Worm (Caenorhabditis elegans) whole organism, L2 larva: ENCODE data around the gene W02H3.1.

Source experiments
- C34F6.9 ChIP-seq: fragments of 150-350 bp; optimal IDR thresholded peaks from 2 replicates; lab custom pipeline; 2014; ENCODE audit warnings: missing biosample characterization, missing genetic modification characterization
- F13H6.1 ChIP-seq: sonication (generic microtip); optimal IDR thresholded peaks from 2 replicates; lab custom pipeline; 2016; ENCODE audit warnings: missing genetic modification characterization, missing compliant biosample characterization
- R02D3.7 ChIP-seq: fragments of 150-350 bp; optimal IDR thresholded peaks from 2 replicates; lab custom pipeline; 2014; ENCODE audit warnings: missing biosample characterization, missing genetic modification characterization
- Y55F3AM.14 ChIP-seq: fragments of 200-800 bp; sonication (Bioruptor generic); optimal IDR thresholded peaks from 2 replicates; lab custom pipeline; 2018; ENCODE audit warnings: mild to moderate bottlenecking, missing genetic modification characterization, missing compliant biosample characterization
- ZK546.5 ChIP-seq: sonication (generic microtip); optimal IDR thresholded peaks from 2 replicates; lab custom pipeline; 2017; ENCODE audit warnings: missing biosample characterization, missing genetic modification characterization
- alr-1 ChIP-seq: fragments of 150-350 bp; optimal IDR thresholded peaks from 2 replicates; lab custom pipeline; 2014; ENCODE audit warnings: missing biosample characterization, missing genetic modification characterization
- aly-2 ChIP-seq: fragments of 150-350 bp; optimal IDR thresholded peaks from 2 replicates; lab custom pipeline; 2014; ENCODE audit warnings: missing biosample characterization, missing genetic modification characterization
- ama-1 ChIP-seq: fragments of 150-350 bp; optimal IDR thresholded peaks from 2 replicates; lab custom pipeline; 2018; ENCODE audit warnings: inconsistent platforms
- blmp-1 ChIP-seq: sonication (generic microtip); optimal IDR thresholded peaks from 2 replicates; lab custom pipeline; 2017; ENCODE audit warnings: missing genetic modification characterization, mild to moderate bottlenecking, missing compliant biosample characterization, antibody characterized with exemption, moderate library complexity; ENCODE audit not compliant: insufficient read depth
- ceh-16 ChIP-seq: fragments of 150-350 bp; optimal IDR thresholded peaks from 2 replicates; lab custom pipeline; 2014; ENCODE audit warnings: missing biosample characterization, missing genetic modification characterization
- ceh-82 ChIP-seq: fragments of 150-350 bp; optimal IDR thresholded peaks from 2 replicates; lab custom pipeline; 2014; ENCODE audit warnings: missing biosample characterization, missing genetic modification characterization
- crh-2 ChIP-seq: sonication (generic microtip); optimal IDR thresholded peaks from 2 replicates; lab custom pipeline; 2017; ENCODE audit warnings: missing biosample characterization, missing genetic modification characterization
- dmd-4 ChIP-seq: sonication (generic microtip); optimal IDR thresholded peaks from 2 replicates; lab custom pipeline; 2017; ENCODE audit warnings: missing biosample characterization, missing genetic modification characterization
- egl-27 ChIP-seq: sonication (generic microtip); optimal IDR thresholded peaks from 3 replicates; lab custom pipeline; 2017; ENCODE audit warnings: missing biosample characterization, missing genetic modification reagents, missing genetic modification characterization
- elt-1 ChIP-seq: fragments of 150-350 bp; optimal IDR thresholded peaks from 2 replicates; lab custom pipeline; 2014; ENCODE audit warnings: missing biosample characterization, missing genetic modification characterization
- elt-3 ChIP-seq: sonication (generic microtip); optimal IDR thresholded peaks from 2 replicates; lab custom pipeline; 2017; ENCODE audit warnings: missing biosample characterization, missing genetic modification characterization
- fos-1 ChIP-seq: fragments of 150-350 bp; optimal IDR thresholded peaks from 2 replicates; lab custom pipeline; 2014; ENCODE audit warnings: missing biosample characterization, missing genetic modification characterization
- gmeb-1 ChIP-seq: fragments of 150-350 bp; optimal IDR thresholded peaks from 2 replicates; lab custom pipeline; 2014; ENCODE audit warnings: missing biosample characterization, missing genetic modification characterization
- lin-11 ChIP-seq: fragments of 150-350 bp; sonication (generic microtip); optimal IDR thresholded peaks from 2 replicates; lab custom pipeline; 2014; ENCODE audit warnings: missing biosample characterization, missing genetic modification characterization, inconsistent platforms, mixed read lengths
- lin-13 ChIP-seq: fragments of 150-350 bp; optimal IDR thresholded peaks from 2 replicates; lab custom pipeline; 2014; ENCODE audit warnings: missing biosample characterization, missing genetic modification reagents, missing genetic modification characterization
- lin-39 ChIP-seq: fragments of 150-350 bp; optimal IDR thresholded peaks from 2 replicates; lab custom pipeline; 2014; ENCODE audit warnings: missing biosample characterization, missing genetic modification reagents, missing genetic modification characterization
- lsy-2 ChIP-seq, 2 experiments: fragments of 150-350 bp in 1 of 2; sonication (generic microtip) in 1 of 2; optimal IDR thresholded peaks; 2 replicates each; lab custom pipeline; 2014 to 2017; ENCODE audit warnings: missing biosample characterization in 2 of 2, missing genetic modification characterization in 2 of 2
- mab-5 ChIP-seq: fragments of 150-350 bp; optimal IDR thresholded peaks from 2 replicates; lab custom pipeline; 2014; ENCODE audit warnings: missing biosample characterization, missing genetic modification characterization
- mbf-1 ChIP-seq: sonication (generic microtip); optimal IDR thresholded peaks from 2 replicates; lab custom pipeline; 2017; ENCODE audit warnings: missing biosample characterization, missing genetic modification characterization
- mdl-1 ChIP-seq, 2 experiments: fragments of 150-350 bp in 1 of 2; sonication (generic microtip) in 1 of 2; optimal IDR thresholded peaks; 2 replicates each; lab custom pipeline; 2017; ENCODE audit warnings: missing biosample characterization in 2 of 2, missing genetic modification characterization in 2 of 2
- nhr-10 ChIP-seq: sonication (generic microtip); optimal IDR thresholded peaks from 2 replicates; lab custom pipeline; 2017; ENCODE audit warnings: missing biosample characterization, missing genetic modification characterization
- nhr-11 ChIP-seq: fragments of 150-350 bp; optimal IDR thresholded peaks from 2 replicates; lab custom pipeline; 2014; ENCODE audit warnings: missing biosample characterization, missing genetic modification characterization
- nhr-12 ChIP-seq: fragments of 150-350 bp; optimal IDR thresholded peaks from 2 replicates; lab custom pipeline; 2014; ENCODE audit warnings: missing biosample characterization, missing genetic modification characterization
- nhr-129 ChIP-seq: fragments of 150-350 bp; optimal IDR thresholded peaks from 2 replicates; lab custom pipeline; 2014; ENCODE audit warnings: missing biosample characterization, missing genetic modification characterization
- nhr-21 ChIP-seq: fragments of 150-350 bp; optimal IDR thresholded peaks from 2 replicates; lab custom pipeline; 2014; ENCODE audit warnings: missing biosample characterization, missing genetic modification characterization
- nhr-23 ChIP-seq: fragments of 150-350 bp; optimal IDR thresholded peaks from 2 replicates; lab custom pipeline; 2014; ENCODE audit warnings: missing biosample characterization, missing genetic modification reagents, missing genetic modification characterization
- nhr-237 ChIP-seq: fragments of 150-350 bp; optimal IDR thresholded peaks from 2 replicates; lab custom pipeline; 2014; ENCODE audit warnings: missing biosample characterization, missing genetic modification characterization
- nhr-25 ChIP-seq: fragments of 150-350 bp; sonication (generic microtip); optimal IDR thresholded peaks from 3 replicates; lab custom pipeline; 2014; ENCODE audit warnings: missing biosample characterization, missing genetic modification characterization
- nhr-6 ChIP-seq: fragments of 150-350 bp; optimal IDR thresholded peaks from 2 replicates; lab custom pipeline; 2014; ENCODE audit warnings: missing biosample characterization, missing genetic modification characterization
- nhr-77 ChIP-seq: fragments of 150-350 bp; optimal IDR thresholded peaks from 2 replicates; lab custom pipeline; 2014; ENCODE audit warnings: missing biosample characterization, missing genetic modification characterization
- peb-1 ChIP-seq: fragments of 150-350 bp; optimal IDR thresholded peaks from 2 replicates; lab custom pipeline; 2014; ENCODE audit warnings: missing biosample characterization, missing genetic modification characterization
- sem-4 ChIP-seq: fragments of 150-350 bp; optimal IDR thresholded peaks from 2 replicates; lab custom pipeline; 2014; ENCODE audit warnings: missing biosample characterization, missing genetic modification reagents, missing genetic modification characterization
- skn-1 ChIP-seq: sonication (generic microtip); optimal IDR thresholded peaks from 2 replicates; lab custom pipeline; 2017; ENCODE audit warnings: missing biosample characterization, missing genetic modification characterization
- sma-3 ChIP-seq: sonication (generic microtip); optimal IDR thresholded peaks from 2 replicates; lab custom pipeline; 2016; ENCODE audit warnings: missing genetic modification reagents, missing genetic modification characterization, missing compliant biosample characterization
- sma-9 ChIP-seq, 2 experiments: fragments of 150-350 bp in 1 of 2; sonication (generic microtip) in 1 of 2; optimal IDR thresholded peaks; 2 replicates each; lab custom pipeline; 2014 to 2016; ENCODE audit warnings: missing genetic modification characterization in 2 of 2, mild to moderate bottlenecking in 1 of 2, missing biosample characterization in 1 of 2, missing compliant biosample characterization in 1 of 2, missing genetic modification reagents in 1 of 2, moderate library complexity in 1 of 2
- snpc-4 ChIP-seq: fragments of 150-350 bp; optimal IDR thresholded peaks from 2 replicates; lab custom pipeline; 2014; ENCODE audit warnings: missing biosample characterization, missing genetic modification characterization
- unc-39 ChIP-seq: fragments of 150-350 bp; optimal IDR thresholded peaks from 2 replicates; lab custom pipeline; 2014; ENCODE audit warnings: missing biosample characterization, missing genetic modification characterization
- unc-55 ChIP-seq: fragments of 150-350 bp; sonication (generic microtip); optimal IDR thresholded peaks from 3 replicates; lab custom pipeline; 2014; ENCODE audit warnings: missing biosample characterization, missing genetic modification reagents, missing genetic modification characterization
- unc-62 ChIP-seq: fragments of 150-350 bp; optimal IDR thresholded peaks from 2 replicates; lab custom pipeline; 2014; ENCODE audit warnings: missing biosample characterization, missing genetic modification reagents, missing genetic modification characterization
- zag-1 ChIP-seq: fragments of 150-350 bp; optimal IDR thresholded peaks from 2 replicates; lab custom pipeline; 2014; ENCODE audit warnings: missing biosample characterization, missing genetic modification characterization
- ztf-1 ChIP-seq: fragments of 200-800 bp; sonication (Bioruptor generic); conservative IDR thresholded peaks from 2 replicates; pipeline ENCODE4 v1.3.6; 2022; ENCODE audit warnings: missing genetic modification characterization, missing compliant biosample characterization
- ztf-11 ChIP-seq: sonication (generic microtip); optimal IDR thresholded peaks from 2 replicates; lab custom pipeline; 2017; ENCODE audit warnings: missing biosample characterization, missing genetic modification characterization
- ztf-4 ChIP-seq: fragments of 150-350 bp; optimal IDR thresholded peaks from 2 replicates; lab custom pipeline; 2014; ENCODE audit warnings: missing biosample characterization, missing genetic modification characterization

The W02H3.1 gene

DNA sequence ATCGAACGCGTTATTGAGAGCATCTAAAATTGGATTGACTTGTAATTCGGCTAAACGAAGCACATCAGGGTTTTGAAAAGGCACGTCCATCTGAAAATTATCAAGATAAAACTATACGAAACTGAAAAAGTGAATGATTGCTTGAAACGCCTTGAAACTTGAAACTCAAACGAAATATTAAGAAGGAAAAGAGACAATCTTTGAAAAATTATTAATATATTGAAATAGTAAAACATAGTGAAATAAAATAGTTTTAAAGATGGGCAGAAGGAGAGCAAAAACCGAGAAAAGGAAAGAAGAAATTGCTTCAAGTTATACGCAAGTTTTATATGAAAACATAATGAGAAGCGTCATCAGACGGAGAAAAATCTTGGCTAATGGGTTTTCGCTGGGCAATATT, 7.2 kb downstream of the W02H3.1 start, which contains the start of gene W02H3.3:
W02H3.3 (minus strand) TSS at position 101 of the 400 bp plus-strand sequence.
- TF ChIP-seq unc-62 (GFP tag; lab: Kevin White, UChicago) (no peak), unc-39 (tag; lab: Kevin White, UChicago) (no peak), elt-3 (tag; lab: Kevin White, UChicago) (no peak)

DNA sequence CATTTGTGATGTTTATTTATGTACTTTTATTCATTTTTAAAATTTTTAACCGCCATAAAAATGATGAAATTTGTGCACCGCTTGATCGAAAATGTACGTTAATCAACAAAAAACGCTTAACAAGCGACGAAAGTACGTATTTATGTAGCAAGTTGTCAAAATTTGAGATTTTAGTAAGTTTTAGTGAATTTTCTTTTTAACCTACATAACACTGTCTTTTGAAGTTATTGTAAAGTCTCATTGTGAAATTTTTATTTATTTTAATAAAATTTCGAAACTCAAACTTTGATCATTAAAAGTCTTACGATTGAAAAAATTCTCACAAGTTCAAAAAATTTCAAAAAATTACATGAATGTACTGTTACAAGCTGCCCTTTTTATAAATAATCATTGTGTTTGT, 7.9 kb downstream of the W02H3.1 start:
- TF ChIP-seq ceh-82 (tag; lab: Kevin White, UChicago) (no peak), sem-4 (tag; lab: Kevin White, UChicago) (no peak), alr-1 (tag; lab: Kevin White, UChicago) (no peak)

DNA sequence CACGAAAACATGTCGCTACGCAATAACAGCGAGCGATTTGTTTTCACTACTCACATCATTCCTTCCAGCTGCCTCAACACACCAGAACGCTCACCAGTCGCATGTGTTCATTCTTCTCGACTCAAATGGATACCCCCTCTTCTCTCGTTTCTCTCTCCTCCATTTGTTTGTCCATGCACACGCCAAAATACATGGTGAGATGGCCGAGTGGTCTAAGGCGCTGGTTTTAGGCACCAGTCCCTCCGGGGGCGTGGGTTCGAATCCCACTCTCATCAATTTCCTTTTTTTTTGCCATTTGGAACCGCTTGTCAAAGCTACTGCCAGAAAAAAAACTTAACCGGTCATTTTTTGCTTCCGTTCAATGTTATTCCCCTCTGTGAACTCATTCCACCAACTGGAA, 9.8 kb downstream of the W02H3.1 start:
- TF ChIP-seq nhr-11 (tag; lab: Kevin White, UChicago) (no peak), ama-1 (no peak), nhr-77 (tag; lab: Kevin White, UChicago) (no peak), lin-11 (tag; lab: Kevin White, UChicago) (peak; percentile 79), crh-2 (tag; lab: Kevin White, UChicago) (peak; percentile 79), skn-1 (tag; lab: Kevin White, UChicago) (no peak), Y55F3AM.14 (GFP tag; lab: Kevin White, UChicago) (peak; percentile 51), dmd-4 (tag; lab: Kevin White, UChicago) (peak; percentile 13), F13H6.1 (tag; lab: Kevin White, UChicago) (peak; percentile 72), blmp-1 (tag; lab: Kevin White, UChicago) (peak; percentile 59), C34F6.9 (peak; percentile 60), unc-55 (GFP tag; lab: Kevin White, UChicago) (peak; percentile 86), alr-1 (tag; lab: Kevin White, UChicago) (no peak), nhr-25 (tag; lab: Kevin White, UChicago) (no peak), R02D3.7 (tag; lab: Kevin White, UChicago) (no peak), ztf-4 (tag; lab: Kevin White, UChicago) (no peak), egl-27 (peak; percentile 71), ceh-16 (tag; lab: Kevin White, UChicago) (no peak), nhr-12 (tag; lab: Kevin White, UChicago) (no peak), gmeb-1 (tag; lab: Kevin White, UChicago) (peak; percentile 21), sma-9 (GFP tag; optimal IDR thresholded peaks at IDR 0.05; lab: Kevin White, UChicago) (peak; percentile 79), sma-9 (tag; optimal IDR thresholded peaks at IDR 0.05; lab: Kevin White, UChicago) (no peak), ztf-1 (GFP tag; lab: Robert Waterston, UW) (no peak), lin-39 (tag; lab: Kevin White, UChicago) (no peak), unc-62 (GFP tag; lab: Kevin White, UChicago) (no peak), nhr-129 (tag; lab: Kevin White, UChicago) (peak; percentile 85), lsy-2 (tag; optimal IDR thresholded peaks at IDR 0.05; lab: Kevin White, UChicago) (peak in 1 of 2 experiments; percentile 76), sem-4 (tag; lab: Kevin White, UChicago) (peak; percentile 58), nhr-23 (no peak), mdl-1 (tag; optimal IDR thresholded peaks at IDR 0.05; lab: Kevin White, UChicago) (peak in 1 of 2 experiments; percentile 86), nhr-10 (tag; lab: Kevin White, UChicago) (peak; percentile 11), lin-13 (GFP tag; lab: Kevin White, UChicago) (peak; percentile 80), nhr-6 (tag; lab: Kevin White, UChicago) (peak; percentile 60), aly-2 (tag; lab: Kevin White, UChicago) (no peak), nhr-21 (tag; lab: Kevin White, UChicago) (peak; percentile 75), elt-3 (tag; lab: Kevin White, UChicago) (no peak), nhr-237 (tag; lab: Kevin White, UChicago) (peak; percentile 34), ceh-82 (tag; lab: Kevin White, UChicago) (peak; percentile 24), sma-3 (GFP tag; lab: Kevin White, UChicago) (peak; percentile 82), zag-1 (tag; lab: Kevin White, UChicago) (peak; percentile 60), mab-5 (peak; percentile 84), snpc-4 (tag; lab: Kevin White, UChicago) (no peak), fos-1 (peak; percentile 77), elt-1 (no peak), ZK546.5 (tag; lab: Kevin White, UChicago) (no peak), mbf-1 (tag; lab: Kevin White, UChicago) (no peak), peb-1 (tag; lab: Kevin White, UChicago) (no peak), ztf-11 (tag; lab: Kevin White, UChicago) (no peak), unc-39 (tag; lab: Kevin White, UChicago) (peak; percentile 10)
